Worm (Caenorhabditis elegans) whole organism, L4 larva: ENCODE measurements around the gene nhr-35.
A peak's percentile ranks its signal among the peaks of the same experiment; 100 is the strongest.

Source experiments
- F10B5.3 ChIP-seq: sonication (generic microtip); optimal IDR thresholded peaks from 2 replicates; lab custom pipeline; 2016; ENCODE audit warnings: mild to moderate bottlenecking, missing genetic modification characterization, missing compliant biosample characterization
- F26F4.8 ChIP-seq: fragments of 200-800 bp; sonication (Bioruptor generic); conservative IDR thresholded peaks from 2 replicates; pipeline ENCODE4 v1.3.6; 2022; ENCODE audit warnings: missing genetic modification characterization, missing compliant biosample characterization
- Y105C5A.15 ChIP-seq: fragments of 200-800 bp; sonication (Bioruptor generic); IDR thresholded peaks from 2 replicates; pipeline ENCODE4 v1.3.6; 2022; ENCODE audit warnings: missing genetic modification characterization, missing compliant biosample characterization
- Y48G9A.11 ChIP-seq: fragments of 200-800 bp; sonication (Bioruptor generic); IDR thresholded peaks from 2 replicates; pipeline ENCODE4 v1.3.6; 2022; ENCODE audit warnings: missing genetic modification reagents, missing genetic modification characterization, missing compliant biosample characterization
- aha-1 ChIP-seq: fragments of 150-350 bp; peaks from one replicate; lab custom pipeline; 2014; ENCODE audit warnings: missing biosample characterization, missing genetic modification characterization
- aly-2 ChIP-seq: sonication (generic microtip); optimal IDR thresholded peaks from 2 replicates; lab custom pipeline; 2018; ENCODE audit warnings: missing biosample characterization, missing genetic modification characterization
- arid-1 ChIP-seq: fragments of 200-800 bp; sonication (Bioruptor generic); conservative IDR thresholded peaks from 2 replicates; pipeline ENCODE4 v1.3.6; 2022; ENCODE audit warnings: missing genetic modification reagents, missing genetic modification characterization, missing compliant biosample characterization
- attf-4 ChIP-seq: sonication (generic microtip); optimal IDR thresholded peaks from 3 replicates; lab custom pipeline; 2017; ENCODE audit warnings: missing biosample characterization, missing genetic modification characterization
- ceh-20 ChIP-seq: fragments of 200-800 bp; sonication (Bioruptor generic); IDR thresholded peaks from 2 replicates; pipeline ENCODE4 v1.3.6; 2022; ENCODE audit warnings: missing genetic modification reagents, missing genetic modification characterization, missing compliant biosample characterization
- daf-12 ChIP-seq: fragments of 150-350 bp; optimal IDR thresholded peaks from 2 replicates; lab custom pipeline; 2014; ENCODE audit warnings: missing biosample characterization, missing genetic modification reagents, missing genetic modification characterization
- daf-16 ChIP-seq, 3 experiments: sonication (generic microtip); optimal IDR thresholded peaks; 2 replicates each; lab custom pipeline; 2016 to 2017; ENCODE audit warnings: missing genetic modification characterization in 3 of 3, missing genetic modification reagents in 3 of 3, mild to moderate bottlenecking in 2 of 3, missing compliant biosample characterization in 2 of 3, missing biosample characterization in 1 of 3, moderate library complexity in 1 of 3
- dmd-6 ChIP-seq: fragments of 200-800 bp; sonication (Bioruptor generic); IDR thresholded peaks from 2 replicates; pipeline ENCODE4 v1.3.6; 2022; ENCODE audit warnings: missing genetic modification reagents, missing genetic modification characterization, missing compliant biosample characterization
- dmd-9 ChIP-seq: fragments of 200-800 bp; sonication (Bioruptor generic); IDR thresholded peaks from 2 replicates; pipeline ENCODE4 v1.3.6; 2022; ENCODE audit warnings: missing genetic modification reagents, missing genetic modification characterization, missing compliant biosample characterization
- dve-1 ChIP-seq: sonication (generic microtip); optimal IDR thresholded peaks from 2 replicates; lab custom pipeline; 2017; ENCODE audit warnings: antibody characterized with exemption, mild to moderate bottlenecking, missing genetic modification characterization, missing compliant biosample characterization; ENCODE audit not compliant: insufficient read depth
- hlh-11 ChIP-seq: fragments of 200-800 bp; sonication (Bioruptor generic); optimal IDR thresholded peaks from 2 replicates; lab custom pipeline; 2018; ENCODE audit warnings: mild to moderate bottlenecking, missing genetic modification characterization, missing compliant biosample characterization
- hlh-30 ChIP-seq: sonication (generic microtip); optimal IDR thresholded peaks from 2 replicates; lab custom pipeline; 2017; ENCODE audit warnings: antibody characterized with exemption, mild to moderate bottlenecking, missing genetic modification characterization, missing compliant biosample characterization; ENCODE audit not compliant: insufficient read depth
- jun-1 ChIP-seq: fragments of 150-350 bp; optimal IDR thresholded peaks from 2 replicates; lab custom pipeline; 2014; ENCODE audit warnings: missing biosample characterization, missing genetic modification reagents, missing genetic modification characterization
- lin-38 ChIP-seq: fragments of 200-800 bp; sonication (Bioruptor generic); IDR thresholded peaks from 2 replicates; pipeline ENCODE4 v1.3.6; 2022; ENCODE audit warnings: missing genetic modification reagents, missing genetic modification characterization, missing compliant biosample characterization
- lir-3 ChIP-seq: sonication (generic microtip); optimal IDR thresholded peaks from 2 replicates; lab custom pipeline; 2016; ENCODE audit warnings: mild to moderate bottlenecking, missing genetic modification characterization, missing compliant biosample characterization
- lsy-2 ChIP-seq, 2 experiments: fragments of 150-350 bp in 1 of 2; sonication (generic microtip) in 1 of 2; optimal IDR thresholded peaks; 2 replicates each; lab custom pipeline; 2014 to 2017; ENCODE audit warnings: missing biosample characterization in 2 of 2, missing genetic modification characterization in 2 of 2
- mdl-1 ChIP-seq, 2 experiments: fragments of 150-350 bp in 1 of 2; sonication (generic microtip) in 1 of 2; optimal IDR thresholded peaks; 2 replicates each; lab custom pipeline; 2014 to 2017; ENCODE audit warnings: missing biosample characterization in 2 of 2, missing genetic modification characterization in 2 of 2
- mep-1 ChIP-seq: fragments of 150-350 bp; sonication (generic microtip); optimal IDR thresholded peaks from 3 replicates; lab custom pipeline; 2014; ENCODE audit warnings: missing biosample characterization, missing genetic modification characterization
- nhr-10 ChIP-seq: fragments of 150-350 bp; optimal IDR thresholded peaks from 2 replicates; lab custom pipeline; 2014; ENCODE audit warnings: missing biosample characterization, missing genetic modification characterization
- nhr-11 ChIP-seq: fragments of 150-350 bp; optimal IDR thresholded peaks from 2 replicates; lab custom pipeline; 2014; ENCODE audit warnings: missing biosample characterization, missing genetic modification characterization
- nhr-28 ChIP-seq: fragments of 150-350 bp; optimal IDR thresholded peaks from 2 replicates; lab custom pipeline; 2014; ENCODE audit warnings: missing biosample characterization, missing genetic modification characterization
- nhr-41 ChIP-seq: fragments of 200-800 bp; sonication (Bioruptor generic); IDR thresholded peaks from 2 replicates; pipeline ENCODE4 v1.3.6; 2022; ENCODE audit warnings: missing genetic modification reagents, missing genetic modification characterization, missing compliant biosample characterization
- nhr-48 ChIP-seq: sonication (generic microtip); optimal IDR thresholded peaks from 2 replicates; lab custom pipeline; 2016; ENCODE audit warnings: mild to moderate bottlenecking, missing genetic modification characterization, missing compliant biosample characterization
- nhr-76 ChIP-seq: fragments of 150-350 bp; optimal IDR thresholded peaks from 2 replicates; lab custom pipeline; 2014; ENCODE audit warnings: missing biosample characterization, missing genetic modification characterization
- nhr-77 ChIP-seq: fragments of 150-350 bp; optimal IDR thresholded peaks from 2 replicates; lab custom pipeline; 2014; ENCODE audit warnings: missing biosample characterization, missing genetic modification characterization
- pha-4 ChIP-seq, 2 experiments: fragments of 150-350 bp in 1 of 2; fragments of 200-800 bp in 1 of 2; sonication (Bioruptor generic) in 1 of 2; IDR thresholded peaks in 1 of 2; optimal IDR thresholded peaks in 1 of 2; 2 replicates each; pipeline versions ENCODE4 v1.3.6 to Lab custom; 2014 to 2022; ENCODE audit warnings: missing genetic modification characterization in 2 of 2, missing genetic modification reagents in 2 of 2, missing biosample characterization in 1 of 2, missing compliant biosample characterization in 1 of 2
- php-3 ChIP-seq: fragments of 200-800 bp; sonication (Bioruptor generic); IDR thresholded peaks from 2 replicates; pipeline ENCODE4 v1.3.6; 2022; ENCODE audit warnings: missing genetic modification reagents, missing genetic modification characterization, missing compliant biosample characterization
- pqm-1 ChIP-seq: sonication (generic microtip); optimal IDR thresholded peaks from 2 replicates; lab custom pipeline; 2017; ENCODE audit warnings: missing biosample characterization, missing genetic modification characterization
- saeg-2 ChIP-seq: fragments of 200-800 bp; sonication (Bioruptor generic); IDR thresholded peaks from 2 replicates; pipeline ENCODE4 v1.3.6; 2022; ENCODE audit warnings: missing genetic modification reagents, missing genetic modification characterization, missing compliant biosample characterization
- sdz-12 ChIP-seq: fragments of 200-800 bp; sonication (Bioruptor generic); optimal IDR thresholded peaks from 2 replicates; lab custom pipeline; 2018; ENCODE audit warnings: mild to moderate bottlenecking, missing genetic modification characterization, missing compliant biosample characterization
- set-16 ChIP-seq: fragments of 200-800 bp; sonication (Bioruptor generic); IDR thresholded peaks from 2 replicates; pipeline ENCODE4 v1.3.6; 2022; ENCODE audit warnings: missing genetic modification reagents, missing genetic modification characterization, missing compliant biosample characterization
- tra-1 ChIP-seq: fragments of 200-800 bp; sonication (Bioruptor generic); IDR thresholded peaks from 2 replicates; pipeline ENCODE4 v1.3.6; 2022; ENCODE audit warnings: missing genetic modification reagents, missing genetic modification characterization, missing compliant biosample characterization
- unc-62 ChIP-seq, 3 experiments: fragments of 150-350 bp in 1 of 3; sonication (generic microtip); optimal IDR thresholded peaks in 2 of 3; peaks in 1 of 3; 1 replicate in 1 of 3; 2 replicates in 2 of 3; lab custom pipeline; 2014 to 2017; ENCODE audit warnings: missing biosample characterization in 3 of 3, missing genetic modification characterization in 3 of 3, missing genetic modification reagents in 3 of 3, missing genotype in 1 of 3
- zfp-2 ChIP-seq: sonication (generic microtip); optimal IDR thresholded peaks from 2 replicates; lab custom pipeline; 2016; ENCODE audit warnings: mild to moderate bottlenecking, missing genetic modification characterization, missing compliant biosample characterization
- ztf-7 ChIP-seq: fragments of 150-350 bp; optimal IDR thresholded peaks from 2 replicates; lab custom pipeline; 2014; ENCODE audit warnings: missing biosample characterization, missing genetic modification characterization

Gene nhr-35

DNA sequence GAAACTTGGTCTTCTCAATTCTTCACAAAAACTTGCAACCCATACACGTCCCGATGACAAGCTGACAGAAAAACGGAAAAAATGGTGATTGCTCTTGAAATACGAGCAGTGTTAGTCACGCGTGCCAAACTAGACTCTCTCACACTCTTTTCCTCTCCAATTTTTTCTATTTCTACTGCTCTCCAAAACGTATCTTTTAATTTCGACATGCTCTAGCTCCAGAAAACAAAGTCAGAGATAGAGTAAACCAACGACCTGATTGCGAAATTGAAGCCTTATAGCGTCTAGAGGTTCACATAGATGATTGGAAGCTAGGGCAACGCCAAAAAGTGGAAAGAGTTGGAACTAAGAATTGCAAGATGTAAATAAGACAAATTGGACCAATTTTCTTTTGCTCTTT is 42.1 kb upstream of the nhr-35 start:
- TF ChIP-seq lsy-2 (tag; optimal IDR thresholded peaks at IDR 0.05; lab: Kevin White, UChicago) (peak in 1 of 2 experiments; percentile 33), lin-38 (no peak), dmd-9 (GFP tag; lab: Robert Waterston, UW) (no peak), mdl-1 (tag; optimal IDR thresholded peaks at IDR 0.05; lab: Kevin White, UChicago) (peak in 1 of 2 experiments; percentile 15), nhr-11 (tag; lab: Kevin White, UChicago) (peak; percentile 81), nhr-76 (tag; lab: Kevin White, UChicago) (no peak), hlh-30 (tag; lab: Kevin White, UChicago) (peak; percentile 55), nhr-41 (no peak)

DNA sequence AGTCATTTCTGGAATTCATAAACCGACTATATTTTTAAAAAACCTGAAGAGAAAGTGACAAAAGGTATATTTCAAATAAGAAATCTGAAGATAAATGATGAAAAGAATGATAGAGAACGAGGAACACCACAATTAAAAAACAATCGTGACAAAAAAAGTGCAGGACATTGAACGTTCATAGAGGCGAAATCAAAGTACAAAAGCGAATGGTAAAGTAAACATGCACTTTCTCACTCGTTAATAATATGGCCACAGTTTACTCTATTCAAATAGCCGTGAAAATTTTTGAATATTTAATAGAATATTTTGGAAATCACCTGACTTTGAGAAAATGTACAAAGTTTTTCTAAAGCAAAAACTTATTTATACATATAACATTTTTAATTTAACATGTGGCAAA is 40.3 kb upstream of the nhr-35 start, which contains the start of gene F46H6.5:
TSS of gene F46H6.5 (minus strand) at position 10 of the 400 bp plus-strand sequence.
- TF ChIP-seq dve-1 (tag; lab: Kevin White, UChicago) (peak; percentile 37), pha-4 (GFP tag; IDR thresholded peaks at IDR 0.05; lab: Robert Waterston, UW) (no peak), pha-4 (tag; optimal IDR thresholded peaks at IDR 0.05; lab: Kevin White, UChicago) (peak; percentile 55), daf-16 (GFP tag; optimal IDR thresholded peaks at IDR 0.05; lab: Kevin White, UChicago) (no peak), daf-16 (tag; optimal IDR thresholded peaks at IDR 0.05; lab: Kevin White, UChicago) (peak; percentile 50), lir-3 (no peak), set-16 (GFP tag; lab: Robert Waterston, UW) (no peak), nhr-10 (tag; lab: Kevin White, UChicago) (no peak)

DNA sequence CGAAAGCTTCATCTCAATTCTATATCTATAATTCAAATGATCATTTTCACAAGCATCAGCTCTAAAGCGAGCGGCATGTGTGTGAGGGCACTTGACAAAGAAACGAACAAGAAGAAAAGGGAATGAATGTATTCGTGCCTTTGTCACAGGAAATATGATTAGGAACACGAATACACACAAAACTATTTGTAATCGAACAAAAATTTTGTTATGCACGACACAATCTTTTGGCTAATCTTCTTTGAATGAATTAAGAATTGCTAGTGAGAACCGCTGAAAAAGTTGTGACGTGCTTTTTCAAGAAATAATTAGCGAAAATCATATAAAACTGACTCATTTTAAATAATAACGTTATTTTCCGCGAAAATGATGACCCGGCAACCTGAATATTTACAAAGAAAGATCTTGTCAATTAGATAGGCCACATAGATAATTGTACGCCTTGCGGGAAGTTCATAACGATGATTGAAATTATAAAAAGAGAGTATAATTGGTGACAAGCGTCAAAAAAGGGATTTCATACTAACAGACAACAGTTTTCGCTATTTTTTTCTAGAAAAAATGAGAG is 39.0 kb upstream of the nhr-35 start:
- TF ChIP-seq jun-1 (tag; lab: Kevin White, UChicago) (no peak), aha-1 (tag; lab: Kevin White, UChicago) (peak; percentile 96)

DNA sequence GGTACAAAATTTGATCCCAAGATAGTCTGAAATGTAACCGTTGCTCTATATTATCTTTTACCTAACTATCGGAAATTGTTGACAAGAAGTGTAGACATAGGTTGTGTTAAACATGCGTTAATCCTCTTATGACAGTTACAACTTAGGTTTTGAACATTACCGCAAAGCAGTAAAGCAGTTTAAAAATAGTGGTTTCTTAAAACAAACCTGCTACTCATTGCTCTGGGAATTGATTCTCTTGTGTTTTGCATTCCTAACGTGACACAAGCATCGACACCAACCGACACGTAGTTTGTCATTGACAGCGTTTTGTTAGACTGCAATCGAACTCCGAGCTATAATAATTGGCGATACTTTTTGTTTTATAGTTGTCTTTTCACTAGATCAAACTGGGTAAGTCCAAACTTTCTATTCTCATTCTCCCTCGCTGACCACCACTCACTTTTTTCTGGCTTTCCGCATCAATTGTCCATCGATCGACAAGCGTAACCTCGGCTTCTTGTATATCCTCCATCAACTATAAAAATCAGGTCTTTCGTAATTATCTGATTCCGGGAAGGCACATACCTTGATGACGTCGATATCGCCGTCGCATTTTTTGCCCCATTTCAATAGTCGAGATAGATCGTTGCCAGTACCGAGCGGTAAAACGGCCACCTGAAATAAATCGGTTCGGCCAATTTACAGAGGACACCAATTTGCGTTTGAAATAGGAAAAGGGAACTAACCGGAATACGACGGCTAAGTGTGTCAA is 36.5 kb upstream of the nhr-35 start:
- TF ChIP-seq ztf-7 (tag; lab: Kevin White, UChicago), result no peak
- no peak for TF ChIP-seq zfp-2 (tag; lab: Kevin White, UChicago)
- TF ChIP-seq Y105C5A.15 (GFP tag; lab: Robert Waterston, UW), result no peak
- TF ChIP-seq arid-1 (GFP tag; lab: Robert Waterston, UW), result no peak
- peak in 1 of 2 experiments; percentile 87 for TF ChIP-seq unc-62 (GFP tag; optimal IDR thresholded peaks at IDR 0.05 in 1 of 2; lab: Kevin White, UChicago)
- TF ChIP-seq unc-62 (tag; optimal IDR thresholded peaks at IDR 0.05; lab: Kevin White, UChicago), result no peak
- TF ChIP-seq sdz-12 (GFP tag; lab: Kevin White, UChicago), result no peak
- TF ChIP-seq nhr-28 (tag; lab: Kevin White, UChicago), result peak; percentile 15
- TF ChIP-seq, all 104 proteins: peak for 2

DNA sequence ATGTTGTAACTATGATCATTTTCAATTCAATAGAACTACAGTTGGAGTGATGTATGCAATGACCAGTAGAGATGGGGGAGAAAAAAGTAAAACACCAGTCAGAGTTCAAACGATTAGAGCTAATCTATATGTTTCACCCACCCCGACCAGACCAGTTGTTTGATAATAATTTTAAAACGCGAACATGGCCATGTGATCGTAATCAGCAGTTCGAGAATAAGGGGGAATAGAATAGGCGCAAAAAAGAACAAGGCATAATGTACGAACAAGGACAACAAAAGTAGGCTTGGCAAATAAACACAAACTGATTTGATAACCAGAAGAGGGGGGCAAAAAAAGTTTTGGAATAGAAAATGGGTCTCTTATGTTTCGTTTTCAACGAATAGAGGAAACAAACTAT is 34.4 kb upstream of the nhr-35 start:
- no peak for TF ChIP-seq nhr-48 (tag; lab: Kevin White, UChicago)
- peak; percentile 70 for TF ChIP-seq nhr-77 (tag; lab: Kevin White, UChicago)
- TF ChIP-seq F26F4.8, result no peak
- TF ChIP-seq tra-1 (GFP tag; lab: Robert Waterston, UW), result 0 out of 2 replicates have a peak, but pooled peaks have one; percentile 21
- TF ChIP-seq aly-2, result no peak
- TF ChIP-seq daf-12 (tag; lab: Kevin White, UChicago), result no peak
- no peak for TF ChIP-seq daf-16 (GFP tag; optimal IDR thresholded peaks at IDR 0.05; lab: Kevin White, UChicago)
- peak; percentile 92 for TF ChIP-seq daf-16 (tag; optimal IDR thresholded peaks at IDR 0.05; lab: Kevin White, UChicago)
- no peak for TF ChIP-seq ceh-20 (GFP tag; lab: Robert Waterston, UW)
- TF ChIP-seq Y48G9A.11, result no peak
- TF ChIP-seq F10B5.3 (tag; lab: Kevin White, UChicago), result no peak
- TF ChIP-seq pqm-1, result peak; percentile 82
- peak; percentile 45 for TF ChIP-seq mep-1 (tag; lab: Kevin White, UChicago)
- peak; percentile 48 for TF ChIP-seq dve-1 (tag; lab: Kevin White, UChicago)
- 0 out of 2 replicates have a peak, but pooled peaks have one; percentile 37 for TF ChIP-seq php-3 (GFP tag; lab: Robert Waterston, UW)
- TF ChIP-seq hlh-30 (tag; lab: Kevin White, UChicago), result peak; percentile 69
- TF ChIP-seq nhr-28 (tag; lab: Kevin White, UChicago), result peak; percentile 81
- TF ChIP-seq nhr-10 (tag; lab: Kevin White, UChicago), result no peak
- TF ChIP-seq saeg-2 (GFP tag; lab: Robert Waterston, UW), result no peak
- no peak for TF ChIP-seq attf-4 (tag; lab: Kevin White, UChicago)
- TF ChIP-seq arid-1 (GFP tag; lab: Robert Waterston, UW), result no peak
- TF ChIP-seq mdl-1 (tag; optimal IDR thresholded peaks at IDR 0.05; lab: Kevin White, UChicago), result peak in 1 of 2 experiments; percentile 59
- peak; percentile 45 for TF ChIP-seq dmd-6
- peak; percentile 68 for TF ChIP-seq hlh-11 (tag; lab: Kevin White, UChicago)
